Worm (Caenorhabditis elegans) whole organism, L4 larva: ENCODE data around the gene col-44.

Source experiments
- F44E2.7 ChIP-seq: fragments of 200-800 bp; sonication (Bioruptor generic); IDR thresholded peaks from 2 replicates; pipeline ENCODE4 v2.1.2; 2022; ENCODE audit warnings: missing genetic modification characterization, missing compliant biosample characterization
- F49E8.2 ChIP-seq: sonication (generic microtip); optimal IDR thresholded peaks from 2 replicates; lab custom pipeline; 2016; ENCODE audit warnings: missing compliant biosample characterization, mild to moderate bottlenecking, missing genetic modification characterization, borderline replicate concordance
- T26A8.4 ChIP-seq: fragments of 200-800 bp; sonication (Bioruptor generic); IDR thresholded peaks from 2 replicates; pipeline ENCODE4 v1.3.6; 2022; ENCODE audit warnings: missing genetic modification characterization, missing compliant biosample characterization
- ZK337.2 ChIP-seq: fragments of 200-800 bp; sonication (Bioruptor generic); IDR thresholded peaks from 2 replicates; pipeline ENCODE4 v1.3.6; 2022; ENCODE audit warnings: missing genetic modification reagents, missing genetic modification characterization, missing compliant biosample characterization
- aha-1 ChIP-seq: fragments of 150-350 bp; peaks from one replicate; lab custom pipeline; 2014; ENCODE audit warnings: missing biosample characterization, missing genetic modification characterization
- ama-1 ChIP-seq: fragments of 150-350 bp; optimal IDR thresholded peaks from 2 replicates; lab custom pipeline; 2014; ENCODE audit warnings: inconsistent platforms, mixed read lengths
- ceh-20 ChIP-seq: fragments of 200-800 bp; sonication (Bioruptor generic); IDR thresholded peaks from 2 replicates; pipeline ENCODE4 v1.3.6; 2022; ENCODE audit warnings: missing genetic modification reagents, missing genetic modification characterization, missing compliant biosample characterization
- ceh-32 ChIP-seq: sonication (generic microtip); optimal IDR thresholded peaks from 2 replicates; lab custom pipeline; 2016; ENCODE audit warnings: mild to moderate bottlenecking, missing genetic modification characterization, missing compliant biosample characterization; ENCODE audit not compliant: poor library complexity
- ceh-82 ChIP-seq: sonication (generic microtip); optimal IDR thresholded peaks from 2 replicates; lab custom pipeline; 2017; ENCODE audit warnings: missing biosample characterization, missing genetic modification characterization
- daf-16 ChIP-seq, 3 experiments: sonication (generic microtip); optimal IDR thresholded peaks; 2 replicates each; lab custom pipeline; 2016 to 2017; ENCODE audit warnings: missing genetic modification characterization in 3 of 3, missing genetic modification reagents in 3 of 3, mild to moderate bottlenecking in 2 of 3, missing compliant biosample characterization in 2 of 3, missing biosample characterization in 1 of 3, moderate library complexity in 1 of 3
- dmd-6 ChIP-seq: fragments of 200-800 bp; sonication (Bioruptor generic); IDR thresholded peaks from 2 replicates; pipeline ENCODE4 v1.3.6; 2022; ENCODE audit warnings: missing genetic modification reagents, missing genetic modification characterization, missing compliant biosample characterization
- dmd-8 ChIP-seq: fragments of 200-800 bp; sonication (Bioruptor generic); IDR thresholded peaks from 2 replicates; pipeline ENCODE4 v1.3.6; 2022; ENCODE audit warnings: missing genetic modification characterization, missing compliant biosample characterization
- dmd-9 ChIP-seq: fragments of 200-800 bp; sonication (Bioruptor generic); IDR thresholded peaks from 2 replicates; pipeline ENCODE4 v1.3.6; 2022; ENCODE audit warnings: missing genetic modification reagents, missing genetic modification characterization, missing compliant biosample characterization
- fkh-10 ChIP-seq: fragments of 150-350 bp; optimal IDR thresholded peaks from 2 replicates; lab custom pipeline; 2014; ENCODE audit warnings: missing biosample characterization, missing genetic modification reagents, missing genetic modification characterization
- hif-1 ChIP-seq, 2 experiments: sonication (generic microtip); optimal IDR thresholded peaks; 2 replicates each; lab custom pipeline; 2016 to 2017; ENCODE audit warnings: missing compliant biosample characterization in 2 of 2, missing genetic modification characterization in 2 of 2, missing genetic modification reagents in 2 of 2, missing genotype in 2 of 2, mild to moderate bottlenecking in 1 of 2
- hlh-30 ChIP-seq: sonication (generic microtip); optimal IDR thresholded peaks from 2 replicates; lab custom pipeline; 2017; ENCODE audit warnings: antibody characterized with exemption, mild to moderate bottlenecking, missing genetic modification characterization, missing compliant biosample characterization; ENCODE audit not compliant: insufficient read depth
- jun-1 ChIP-seq: fragments of 150-350 bp; optimal IDR thresholded peaks from 2 replicates; lab custom pipeline; 2014; ENCODE audit warnings: missing biosample characterization, missing genetic modification reagents, missing genetic modification characterization
- lin-13 ChIP-seq: fragments of 150-350 bp; optimal IDR thresholded peaks from 2 replicates; lab custom pipeline; 2014; ENCODE audit warnings: missing biosample characterization, missing genetic modification reagents, missing genetic modification characterization
- lin-29 ChIP-seq: fragments of 200-800 bp; sonication (Bioruptor generic); IDR thresholded peaks from 2 replicates; pipeline ENCODE4 v1.3.6; 2022; ENCODE audit warnings: missing genetic modification reagents, missing genetic modification characterization, missing compliant biosample characterization
- lsy-2 ChIP-seq, 2 experiments: fragments of 150-350 bp in 1 of 2; sonication (generic microtip) in 1 of 2; optimal IDR thresholded peaks; 2 replicates each; lab custom pipeline; 2014 to 2017; ENCODE audit warnings: missing biosample characterization in 2 of 2, missing genetic modification characterization in 2 of 2
- mdl-1 ChIP-seq, 2 experiments: fragments of 150-350 bp in 1 of 2; sonication (generic microtip) in 1 of 2; optimal IDR thresholded peaks; 2 replicates each; lab custom pipeline; 2014 to 2017; ENCODE audit warnings: missing biosample characterization in 2 of 2, missing genetic modification characterization in 2 of 2
- mdt-29 ChIP-seq: fragments of 200-800 bp; sonication (Bioruptor generic); IDR thresholded peaks from 2 replicates; pipeline ENCODE4 v1.3.6; 2022; ENCODE audit warnings: missing genetic modification reagents, missing genetic modification characterization, missing compliant biosample characterization
- mep-1 ChIP-seq: fragments of 150-350 bp; sonication (generic microtip); optimal IDR thresholded peaks from 3 replicates; lab custom pipeline; 2014; ENCODE audit warnings: missing biosample characterization, missing genetic modification characterization
- mxl-3 ChIP-seq: fragments of 200-800 bp; sonication (Bioruptor generic); optimal IDR thresholded peaks from 2 replicates; lab custom pipeline; 2018; ENCODE audit warnings: mild to moderate bottlenecking, missing genetic modification characterization, missing compliant biosample characterization
- nhr-25 ChIP-seq: sonication (generic microtip); optimal IDR thresholded peaks from 2 replicates; lab custom pipeline; 2017; ENCODE audit warnings: missing genetic modification characterization, mild to moderate bottlenecking, missing compliant biosample characterization, antibody characterized with exemption, moderate library complexity, borderline replicate concordance; ENCODE audit not compliant: insufficient read depth
- nhr-28 ChIP-seq: fragments of 150-350 bp; optimal IDR thresholded peaks from 2 replicates; lab custom pipeline; 2014; ENCODE audit warnings: missing biosample characterization, missing genetic modification characterization
- nhr-77 ChIP-seq: fragments of 150-350 bp; optimal IDR thresholded peaks from 2 replicates; lab custom pipeline; 2014; ENCODE audit warnings: missing biosample characterization, missing genetic modification characterization
- php-3 ChIP-seq: fragments of 200-800 bp; sonication (Bioruptor generic); IDR thresholded peaks from 2 replicates; pipeline ENCODE4 v1.3.6; 2022; ENCODE audit warnings: missing genetic modification reagents, missing genetic modification characterization, missing compliant biosample characterization
- rbr-2 ChIP-seq: sonication (generic microtip); optimal IDR thresholded peaks from 2 replicates; lab custom pipeline; 2016; ENCODE audit warnings: missing genotype, missing genetic modification characterization, missing compliant biosample characterization
- spr-1 ChIP-seq: sonication (generic microtip); optimal IDR thresholded peaks from 2 replicates; lab custom pipeline; 2016; ENCODE audit warnings: mild to moderate bottlenecking, missing genetic modification characterization, missing compliant biosample characterization
- tra-1 ChIP-seq: fragments of 200-800 bp; sonication (Bioruptor generic); IDR thresholded peaks from 2 replicates; pipeline ENCODE4 v1.3.6; 2022; ENCODE audit warnings: missing genetic modification reagents, missing genetic modification characterization, missing compliant biosample characterization
- unc-62 ChIP-seq, 3 experiments: fragments of 150-350 bp in 1 of 3; sonication (generic microtip); optimal IDR thresholded peaks in 2 of 3; peaks in 1 of 3; 1 replicate in 1 of 3; 2 replicates in 2 of 3; lab custom pipeline; 2014 to 2017; ENCODE audit warnings: missing biosample characterization in 3 of 3, missing genetic modification characterization in 3 of 3, missing genetic modification reagents in 3 of 3, missing genotype in 1 of 3
- zfp-3 ChIP-seq: fragments of 200-800 bp; sonication (Bioruptor generic); conservative IDR thresholded peaks from 2 replicates; pipeline ENCODE4 v1.3.6; 2022; ENCODE audit warnings: missing genetic modification reagents, missing genetic modification characterization, missing compliant biosample characterization
- zip-11 ChIP-seq: fragments of 200-800 bp; sonication (Bioruptor generic); IDR thresholded peaks from 2 replicates; pipeline ENCODE4 v1.3.6; 2022; ENCODE audit warnings: missing genetic modification characterization, missing compliant biosample characterization
- zip-2 ChIP-seq: fragments of 150-350 bp; optimal IDR thresholded peaks from 2 replicates; lab custom pipeline; 2014; ENCODE audit warnings: missing biosample characterization, missing genetic modification characterization

Gene col-44

ce11 chrX:13591175-13591574 is at the start of gene col-44:
col-44 (plus strand) TSS chrX:13591475.
- TF ChIP-seq hlh-30 (tag; lab: Kevin White, UChicago) = no peak
- no peak for TF ChIP-seq F49E8.2 (tag; lab: Kevin White, UChicago)

ce11 chrX:13542236-13542635 is 49.0 kb upstream of the col-44 start, which contains the start of gene cah-4:
cah-4 (plus strand) TSS chrX:13542574.
- TF ChIP-seq tra-1 = no peak
- no peak for TF ChIP-seq dmd-8 (GFP tag; lab: Robert Waterston, UW)
- TF ChIP-seq ama-1 (lab: Kevin White, UChicago) = peak; percentile 92
- 0 out of 2 replicates have a peak, but pooled peaks have one; percentile 17 for TF ChIP-seq ZK337.2 (GFP tag; lab: Robert Waterston, UW)
- TF ChIP-seq aha-1 (tag; lab: Kevin White, UChicago) = peak; percentile 69
- no peak for TF ChIP-seq nhr-77 (tag; lab: Kevin White, UChicago)
- no peak for TF ChIP-seq php-3 (GFP tag; lab: Robert Waterston, UW)

- no peak for TF ChIP-seq rbr-2 (tag; lab: Kevin White, UChicago)
- no peak for TF ChIP-seq F44E2.7
- TF ChIP-seq mep-1 = peak; percentile 15
- TF ChIP-seq nhr-25 = no peak
- TF ChIP-seq dmd-6 (GFP tag; lab: Robert Waterston, UW) = 0 out of 2 replicates have a peak, but pooled peaks have one; percentile 7
- no peak for TF ChIP-seq jun-1 (tag; lab: Kevin White, UChicago)
- peak; percentile 65 for TF ChIP-seq aha-1 (tag; lab: Kevin White, UChicago)
- TF ChIP-seq lsy-2 (tag; optimal IDR thresholded peaks at IDR 0.05; lab: Kevin White, UChicago) = peak in 1 of 2 experiments; percentile 8
- peak; percentile 83 for TF ChIP-seq ama-1 (lab: Kevin White, UChicago)
- TF ChIP-seq lin-13 = no peak
- no peak for TF ChIP-seq mdl-1 (tag; optimal IDR thresholded peaks at IDR 0.05; lab: Kevin White, UChicago)
- TF ChIP-seq daf-16 (GFP tag; optimal IDR thresholded peaks at IDR 0.05; lab: Kevin White, UChicago) = no peak
- no peak for TF ChIP-seq daf-16 (tag; optimal IDR thresholded peaks at IDR 0.05; lab: Kevin White, UChicago)
- TF ChIP-seq ceh-32 (tag; lab: Kevin White, UChicago) = no peak
- TF ChIP-seq fkh-10 (GFP tag; lab: Kevin White, UChicago) = peak; percentile 25
- TF ChIP-seq T26A8.4 (GFP tag; lab: Robert Waterston, UW) = no peak
- TF ChIP-seq ceh-20 (GFP tag; lab: Robert Waterston, UW) = no peak
- TF ChIP-seq hlh-30 (tag; lab: Kevin White, UChicago) = no peak
Observed at ce11 chrX:13542757-13543156, 48.5 kb upstream of the col-44 start.

ce11 chrX:13543350-13543749 is 47.9 kb upstream of the col-44 start:
- no peak for TF ChIP-seq hif-1 (tag; optimal IDR thresholded peaks at IDR 0.05; lab: Kevin White, UChicago)
- peak; percentile 95 for TF ChIP-seq ama-1 (lab: Kevin White, UChicago)
- TF ChIP-seq ceh-20 (GFP tag; lab: Robert Waterston, UW) = no peak
- TF ChIP-seq hlh-30 (tag; lab: Kevin White, UChicago) = peak; percentile 9

- TF ChIP-seq dmd-9 = peak; percentile 58; the same call in 1 of the 2 replicates
- TF ChIP-seq mdt-29 (GFP tag; lab: Robert Waterston, UW) = peak; percentile 30; the same call in 1 of the 2 replicates
- TF ChIP-seq lsy-2 (tag; optimal IDR thresholded peaks at IDR 0.05; lab: Kevin White, UChicago) = peak in 1 of 2 experiments; percentile 30
- TF ChIP-seq tra-1 = 0 out of 2 replicates have a peak, but pooled peaks have one; percentile 19
- TF ChIP-seq zfp-3 (GFP tag; lab: Robert Waterston, UW) = peak; percentile 72; the same call in 1 of the 2 replicates
- peak; percentile 74 for TF ChIP-seq mep-1
- TF ChIP-seq zip-2 (tag; lab: Kevin White, UChicago) = no peak
- TF ChIP-seq zip-11 = no peak
- no peak for TF ChIP-seq T26A8.4 (GFP tag; lab: Robert Waterston, UW)
- TF ChIP-seq mxl-3 (GFP tag; lab: Kevin White, UChicago) = no peak
- no peak for TF ChIP-seq ceh-32 (tag; lab: Kevin White, UChicago)
- TF ChIP-seq ceh-82 = no peak
- peak; percentile 97 for TF ChIP-seq ama-1 (lab: Kevin White, UChicago)
- TF ChIP-seq unc-62 (GFP tag; optimal IDR thresholded peaks at IDR 0.05 in 1 of 2; lab: Kevin White, UChicago) = peak in 1 of 2 experiments; percentile 76
- no peak for TF ChIP-seq unc-62 (tag; optimal IDR thresholded peaks at IDR 0.05; lab: Kevin White, UChicago)
- TF ChIP-seq spr-1 (tag; lab: Kevin White, UChicago) = no peak
- TF ChIP-seq aha-1 (tag; lab: Kevin White, UChicago) = peak; percentile 51
- TF ChIP-seq nhr-28 (tag; lab: Kevin White, UChicago) = peak; percentile 57
- TF ChIP-seq lin-29 (GFP tag; lab: Robert Waterston, UW) = 0 out of 2 replicates have a peak, but pooled peaks have one; percentile 8
- no peak for TF ChIP-seq daf-16 (GFP tag; optimal IDR thresholded peaks at IDR 0.05; lab: Kevin White, UChicago)
- TF ChIP-seq daf-16 (tag; optimal IDR thresholded peaks at IDR 0.05; lab: Kevin White, UChicago) = no peak
- peak; percentile 9; the same call in 1 of the 2 replicates for TF ChIP-seq dmd-6 (GFP tag; lab: Robert Waterston, UW)
Observed at ce11 chrX:13544544-13545021, 46.7 kb upstream of the col-44 start.
